Fruit fly (Drosophila melanogaster): ENCODE data around the gene CG5162.

Gene CG5162

DNA sequence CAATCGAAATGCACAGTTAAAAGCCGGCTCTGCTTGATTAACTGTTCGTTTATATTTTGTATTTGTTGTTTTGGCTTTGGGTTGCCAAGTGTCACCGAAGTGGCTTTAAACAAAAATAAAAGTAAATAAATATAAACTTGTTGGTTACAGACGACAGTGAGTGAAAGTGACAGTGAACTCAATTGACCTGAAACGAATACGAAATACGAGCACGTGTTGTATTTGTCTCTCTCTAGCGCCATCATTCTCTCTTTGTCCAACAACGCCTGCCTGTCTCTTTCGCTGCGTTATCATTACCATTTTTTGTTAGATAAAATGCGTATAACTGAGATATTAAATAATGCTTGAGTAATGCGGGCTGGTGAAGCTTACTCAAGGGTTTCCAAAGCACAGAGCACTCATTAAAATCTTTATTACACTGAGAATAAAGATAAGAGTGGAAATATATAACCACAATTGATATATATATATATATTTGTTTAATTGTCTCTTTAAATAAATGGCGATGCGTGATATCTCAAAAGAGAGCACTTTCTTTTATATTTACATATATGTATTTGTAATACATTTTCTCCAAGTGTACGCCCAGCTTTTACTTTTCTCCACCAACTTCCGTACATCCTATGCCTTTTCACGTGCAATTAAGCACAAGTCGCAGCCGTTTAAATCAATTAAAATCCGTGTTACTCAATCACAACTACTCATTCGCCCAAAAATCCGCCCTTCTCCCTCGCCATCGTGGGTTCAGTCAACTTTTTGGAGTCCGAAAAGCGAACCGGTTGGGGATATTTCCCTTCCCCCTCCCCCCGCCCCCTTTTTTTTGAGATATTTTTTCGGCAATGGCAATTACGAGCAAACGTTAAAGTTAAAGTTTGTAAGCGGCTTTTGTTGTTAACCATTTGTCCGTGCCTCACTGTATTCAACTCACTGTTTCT, 33.6 kb upstream of the CG5162 start (continued):
- TF ChIP-seq MESR4 (GFP tag; optimal IDR thresholded peaks at IDR 0.05): no peak
- no peak for TF ChIP-seq lola (GFP tag; optimal IDR thresholded peaks at IDR 0.05)
- 0 out of 4 replicates have a peak, but pooled peaks have one; percentile 27 for TF ChIP-seq chinmo (GFP tag; IDR thresholded peaks at IDR 0.05; ENCODE audit: partially characterized antibody)
- no peak for TF ChIP-seq CG18619 (GFP tag; optimal IDR thresholded peaks at IDR 0.05)
- TF ChIP-seq CG1233 (GFP tag; optimal IDR thresholded peaks at IDR 0.05): peak; percentile 6
- TF ChIP-seq CG6254 (GFP tag; optimal IDR thresholded peaks at IDR 0.05): no peak
- no peak for TF ChIP-seq CG6654 (GFP tag; optimal IDR thresholded peaks at IDR 0.05)
- TF ChIP-seq HLH54F (GFP tag; optimal IDR thresholded peaks at IDR 0.05): no peak
- TF ChIP-seq CG1024 (GFP tag; IDR thresholded peaks at IDR 0.05): peak; percentile 43; the same call in 1 of the 2 replicates
- no peak for TF ChIP-seq br (optimal IDR thresholded peaks at IDR 0.05)
- peak; percentile 39 for TF ChIP-seq Ssrp (tag; optimal IDR thresholded peaks at IDR 0.05)

DNA sequence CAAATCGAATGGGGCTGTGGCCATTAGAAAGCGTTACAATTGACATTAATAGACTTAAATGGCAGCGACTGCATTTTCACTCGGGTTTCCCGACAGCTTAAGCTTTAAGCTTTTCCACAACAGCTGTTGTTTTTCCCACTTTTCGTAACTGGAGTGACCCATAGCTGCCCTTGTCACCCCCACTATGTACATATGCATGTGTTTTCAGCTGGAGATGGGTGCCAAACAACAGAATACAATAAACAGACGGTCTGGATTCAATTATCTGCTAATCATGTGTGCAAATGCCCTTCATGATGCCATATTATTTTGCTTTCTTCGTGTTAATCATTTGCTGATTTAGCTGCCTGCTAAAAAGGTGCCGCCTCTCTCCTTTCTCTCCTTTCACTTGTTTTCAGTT, 31.6 kb upstream of the CG5162 start:
- TF ChIP-seq dmrt11E (tag; optimal IDR thresholded peaks at IDR 0.05) (no peak), CG4617 (GFP tag; optimal IDR thresholded peaks at IDR 0.05; ENCODE audit: borderline replicate concordance) (no peak), Gug (GFP tag; IDR thresholded peaks at IDR 0.05) (no peak), sna (GFP tag; IDR thresholded peaks at IDR 0.05; ENCODE audit: partially characterized antibody) (no peak), gcm2 (GFP tag; optimal IDR thresholded peaks at IDR 0.05) (no peak), CG6791 (GFP tag; IDR thresholded peaks at IDR 0.05; ENCODE audit: partially characterized antibody) (no peak), CG8765 (GFP tag; IDR thresholded peaks at IDR 0.05) (no peak), slou (GFP tag; optimal IDR thresholded peaks at IDR 0.05) (no peak), CG2889 (GFP tag; IDR thresholded peaks at IDR 0.05) (no peak), CG4707 (GFP tag; optimal IDR thresholded peaks at IDR 0.05) (no peak), schlank (tag; optimal IDR thresholded peaks at IDR 0.05) (no peak), Xbp1 (GFP tag; optimal IDR thresholded peaks at IDR 0.05) (no peak), CG14860 (GFP tag; IDR thresholded peaks at IDR 0.05; ENCODE audit: partially characterized antibody) (no peak), Hmx (GFP tag; optimal IDR thresholded peaks at IDR 0.05) (no peak), lab (GFP tag; optimal IDR thresholded peaks at IDR 0.05) (no peak), CG9437 (GFP tag; optimal IDR thresholded peaks at IDR 0.05) (no peak), CG31441 (GFP tag; IDR thresholded peaks at IDR 0.05) (no peak), oc (tag; optimal IDR thresholded peaks at IDR 0.05) (no peak), CG7963 (GFP tag; IDR thresholded peaks at IDR 0.05; ENCODE audit: partially characterized antibody) (no peak), CG12391 (tag; optimal IDR thresholded peaks at IDR 0.05) (no peak)

DNA sequence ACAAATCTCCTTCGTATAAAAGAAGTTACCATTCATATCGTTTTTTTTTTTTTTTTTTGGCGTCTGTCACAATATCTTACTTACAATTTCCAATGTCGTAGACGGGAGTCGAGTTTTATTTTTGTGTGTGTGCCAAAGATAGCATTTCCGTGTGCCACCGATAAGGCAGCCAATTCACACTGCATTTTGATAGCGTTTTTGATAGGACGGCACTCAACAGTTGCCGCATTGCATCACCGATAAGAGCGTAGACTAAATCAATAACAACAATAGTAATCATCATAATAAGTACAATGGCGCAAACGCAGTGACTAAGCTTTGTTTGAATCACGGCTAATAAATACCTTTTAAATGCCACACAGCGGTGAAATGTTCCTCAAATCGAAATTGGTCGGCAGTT, 28.7 kb upstream of the CG5162 start:
- no peak for TF ChIP-seq Gsc (GFP tag; IDR thresholded peaks at IDR 0.05)
- TF ChIP-seq luna (GFP tag; optimal IDR thresholded peaks at IDR 0.05): no peak
- no peak for TF ChIP-seq CG1602 (GFP tag; optimal IDR thresholded peaks at IDR 0.05)
- TF ChIP-seq danr (GFP tag; IDR thresholded peaks at IDR 0.05): no peak
- TF ChIP-seq Ets97D (GFP tag; optimal IDR thresholded peaks at IDR 0.05): no peak
- no peak for TF ChIP-seq CG13123 (GFP tag; optimal IDR thresholded peaks at IDR 0.05)
- TF ChIP-seq CG8924 (tag; optimal IDR thresholded peaks at IDR 0.05): no peak
- TF ChIP-seq Doc2 (GFP tag; IDR thresholded peaks at IDR 0.05): no peak
- peak; percentile 87 for TF ChIP-seq grn (GFP tag; optimal IDR thresholded peaks at IDR 0.05)
- no peak for TF ChIP-seq org-1 (GFP tag; optimal IDR thresholded peaks at IDR 0.05)
- no peak for TF ChIP-seq cato (GFP tag; optimal IDR thresholded peaks at IDR 0.05; ENCODE audit: borderline replicate concordance)
- TF ChIP-seq Atf6 (GFP tag; IDR thresholded peaks at IDR 0.05): no peak
- TF ChIP-seq Poxn (GFP tag; IDR thresholded peaks at IDR 0.05): no peak
- TF ChIP-seq chinmo (GFP tag; IDR thresholded peaks at IDR 0.05; ENCODE audit: partially characterized antibody): 0 out of 4 replicates have a peak, but pooled peaks have one; percentile 31
- TF ChIP-seq CG14860 (GFP tag; IDR thresholded peaks at IDR 0.05; ENCODE audit: partially characterized antibody): no peak
- peak in 1 of 2 experiments; percentile 8 for TF ChIP-seq Eip74EF (GFP tag; optimal IDR thresholded peaks at IDR 0.05)
- no peak for TF ChIP-seq CG33213 (GFP tag; optimal IDR thresholded peaks at IDR 0.05)
- peak; percentile 0 for TF ChIP-seq cg (GFP tag; optimal IDR thresholded peaks at IDR 0.05)
- no peak for TF ChIP-seq dmrt11E (tag; optimal IDR thresholded peaks at IDR 0.05)
